Worm (Caenorhabditis elegans): ENCODE data around the gene K04C2.5.
A peak's percentile ranks its signal among the peaks of the same experiment; 100 is the strongest.

DNA sequence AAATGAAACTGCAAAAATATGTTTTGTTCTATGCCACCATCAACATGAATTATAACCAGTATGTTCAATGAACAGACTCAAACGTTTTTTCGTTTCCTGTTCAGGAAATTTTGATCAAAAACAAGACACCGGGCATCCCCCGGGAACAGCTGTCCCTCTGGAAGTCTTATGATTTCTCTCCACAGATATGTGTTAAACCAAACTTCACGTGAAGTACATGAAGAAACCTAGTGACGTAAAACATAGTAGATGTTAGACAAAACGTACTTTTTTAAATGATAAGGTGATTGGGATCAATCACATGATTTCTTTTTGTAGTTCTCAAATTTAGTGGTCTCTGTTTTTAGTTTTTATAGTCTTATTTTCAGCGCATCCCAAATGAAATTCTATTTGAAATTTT, 7.1 kb upstream of the K04C2.5 start:
- no peak for TF ChIP-seq T26A8.4 (GFP tag; IDR thresholded peaks at IDR 0.05)
- TF ChIP-seq snpc-1.2 (GFP tag; IDR thresholded peaks at IDR 0.05), result no peak
- peak in 1 of 2 experiments; percentile 72 for TF ChIP-seq unc-62 (GFP tag; optimal IDR thresholded peaks at IDR 0.05 in 1 of 2)
- no peak for TF ChIP-seq unc-62 (tag; optimal IDR thresholded peaks at IDR 0.05)
- TF ChIP-seq mes-2 (tag; optimal IDR thresholded peaks at IDR 0.05; ENCODE audit: poor library complexity, severe bottlenecking), result no peak
- TF ChIP-seq dpl-1 (GFP tag; optimal IDR thresholded peaks at IDR 0.05), result no peak
- TF ChIP-seq ces-1 (GFP tag; optimal IDR thresholded peaks at IDR 0.05), result no peak
- TF ChIP-seq nhr-11 (tag; optimal IDR thresholded peaks at IDR 0.05), result peak; percentile 69
- peak in 1 of 2 experiments; percentile 52 for TF ChIP-seq mdl-1 (tag; optimal IDR thresholded peaks at IDR 0.05)
- no peak for TF ChIP-seq ama-1 (optimal IDR thresholded peaks at IDR 0.05)
- TF ChIP-seq php-3 (GFP tag; IDR thresholded peaks at IDR 0.05), result 0 out of 2 replicates have a peak, but pooled peaks have one; percentile 38
- TF ChIP-seq nhr-6 (tag; optimal IDR thresholded peaks at IDR 0.05), result no peak

Measured in whole organism, L4 larva.